Fruit fly (Drosophila melanogaster): Measurements from ENCODE around the gene TyrR.

Gene TyrR

dm6 chr3R:17803025-17803424 lies 40.0 kb upstream of the TyrR start, which contains the start of gene CG17806 (continued):
- no peak for TF ChIP-seq grn (GFP tag; optimal IDR thresholded peaks at IDR 0.05)
- peak; percentile 29 for TF ChIP-seq gem (tag; optimal IDR thresholded peaks at IDR 0.05)
- no peak for TF ChIP-seq CG10565 (GFP tag; optimal IDR thresholded peaks at IDR 0.05)
- no peak for TF ChIP-seq CG9932 (GFP tag; IDR thresholded peaks at IDR 0.05)
- no peak for TF ChIP-seq dm (GFP tag; optimal IDR thresholded peaks at IDR 0.05)
- TF ChIP-seq Meics (GFP tag; optimal IDR thresholded peaks at IDR 0.05): peak; percentile 10
- no peak for TF ChIP-seq ems (GFP tag; optimal IDR thresholded peaks at IDR 0.05)
- TF ChIP-seq NC2β (GFP tag; optimal IDR thresholded peaks at IDR 0.05): no peak
- no peak for TF ChIP-seq oc (tag; optimal IDR thresholded peaks at IDR 0.05)
- peak; percentile 12 for TF ChIP-seq sug (tag; optimal IDR thresholded peaks at IDR 0.05)
- no peak for TF ChIP-seq fru (optimal IDR thresholded peaks at IDR 0.05)
- TF ChIP-seq C15 (GFP tag; IDR thresholded peaks at IDR 0.05): no peak
- TF ChIP-seq stwl (tag; optimal IDR thresholded peaks at IDR 0.05): no peak
- no peak for TF ChIP-seq Kr (GFP tag; optimal IDR thresholded peaks at IDR 0.05)
- no peak for TF ChIP-seq ERR (GFP tag; optimal IDR thresholded peaks at IDR 0.05)
- TF ChIP-seq Hand (GFP tag; optimal IDR thresholded peaks at IDR 0.05): no peak
- TF ChIP-seq dmrt99B (tag; optimal IDR thresholded peaks at IDR 0.05): no peak
- no peak for TF ChIP-seq hb (GFP tag; IDR thresholded peaks at IDR 0.05; ENCODE audit: partially characterized antibody)
- TF ChIP-seq Hsf (GFP tag; optimal IDR thresholded peaks at IDR 0.05): no peak
- TF ChIP-seq sqz (GFP tag; optimal IDR thresholded peaks at IDR 0.05): no peak
- no peak for TF ChIP-seq Vsx1 (GFP tag; optimal IDR thresholded peaks at IDR 0.05)
- TF ChIP-seq tgo (GFP tag; IDR thresholded peaks at IDR 0.05): no peak
- TF ChIP-seq Atf3 (GFP tag; optimal IDR thresholded peaks at IDR 0.05): no peak
- TF ChIP-seq CG6272 (GFP tag; IDR thresholded peaks at IDR 0.05): no peak
- TF ChIP-seq CG33557 (GFP tag; optimal IDR thresholded peaks at IDR 0.05): peak; percentile 1
- TF ChIP-seq NK7.1 (GFP tag; optimal IDR thresholded peaks at IDR 0.05): no peak
- TF ChIP-seq CG2120 (GFP tag; optimal IDR thresholded peaks at IDR 0.05): no peak
- no peak for TF ChIP-seq ac (GFP tag; optimal IDR thresholded peaks at IDR 0.05)
- no peak for TF ChIP-seq Tbp (GFP tag; optimal IDR thresholded peaks at IDR 0.05)
- TF ChIP-seq CG4282 (GFP tag; optimal IDR thresholded peaks at IDR 0.05): no peak
- TF ChIP-seq Gsc (GFP tag; IDR thresholded peaks at IDR 0.05): no peak
- TF ChIP-seq ro (GFP tag; IDR thresholded peaks at IDR 0.05): no peak
- no peak for TF ChIP-seq HLH54F (GFP tag; optimal IDR thresholded peaks at IDR 0.05)
- TF ChIP-seq zfh1 (GFP tag; IDR thresholded peaks at IDR 0.05): no peak

dm6 chr3R:17801264-17801663 lies 38.3 kb upstream of the TyrR start, which contains the start of gene CG17803:
TSS of gene CG17803 (minus strand) at chr3R:17801512.
- TF ChIP-seq bbx (GFP tag; IDR thresholded peaks at IDR 0.05; ENCODE audit: partially characterized antibody) (0 out of 2 replicates have a peak, but pooled peaks have one; percentile 16), zfh2 (GFP tag; optimal IDR thresholded peaks at IDR 0.05) (no peak), sc (optimal IDR thresholded peaks at IDR 0.05) (no peak), sc (GFP tag; optimal IDR thresholded peaks at IDR 0.05) (no peak), CG11723 (GFP tag; optimal IDR thresholded peaks at IDR 0.05) (no peak), MBD-R2 (GFP tag; IDR thresholded peaks at IDR 0.05) (0 out of 2 replicates have a peak, but pooled peaks have one; percentile 10), CG31224 (GFP tag; IDR thresholded peaks at IDR 0.05) (no peak), Ada2b (GFP tag; IDR thresholded peaks at IDR 0.05) (0 out of 2 replicates have a peak, but pooled peaks have one; percentile 8), Med (GFP tag) (peak; percentile 77), Nf-YA (GFP tag; IDR thresholded peaks at IDR 0.05) (peak; percentile 30; the same call in 1 of the 2 replicates), cwo (GFP tag; optimal IDR thresholded peaks at IDR 0.05) (peak; percentile 3), CG11398 (GFP tag; optimal IDR thresholded peaks at IDR 0.05) (no peak), E2f1 (GFP tag; IDR thresholded peaks at IDR 0.05) (no peak), CG1792 (GFP tag; optimal IDR thresholded peaks at IDR 0.05) (no peak), Dbx (GFP tag; IDR thresholded peaks at IDR 0.05) (peak; percentile 6; the same call in 1 of the 3 replicates), pfk (GFP tag; optimal IDR thresholded peaks at IDR 0.05) (no peak), CG7987 (GFP tag; optimal IDR thresholded peaks at IDR 0.05) (no peak), ftz-f1 (GFP tag; optimal IDR thresholded peaks at IDR 0.05) (peak; percentile 20), CG15514 (GFP tag; optimal IDR thresholded peaks at IDR 0.05) (peak; percentile 36), CG6765 (GFP tag; optimal IDR thresholded peaks at IDR 0.05) (no peak), psq (GFP tag; optimal IDR thresholded peaks at IDR 0.05) (no peak)

Data from whole organism, embryonic.